Worm (Caenorhabditis elegans) whole organism, L2 larva: ENCODE measurements around the gene reps-1.

ENCODE experiments used
- C34F6.9 ChIP-seq: fragments of 150-350 bp; optimal IDR thresholded peaks from 2 replicates; lab custom pipeline; 2014; ENCODE audit warnings: missing biosample characterization, missing genetic modification characterization
- F13H6.1 ChIP-seq: sonication (generic microtip); optimal IDR thresholded peaks from 2 replicates; lab custom pipeline; 2016; ENCODE audit warnings: missing genetic modification characterization, missing compliant biosample characterization
- R02D3.7 ChIP-seq: fragments of 150-350 bp; optimal IDR thresholded peaks from 2 replicates; lab custom pipeline; 2014; ENCODE audit warnings: missing biosample characterization, missing genetic modification characterization
- Y55F3AM.14 ChIP-seq: fragments of 200-800 bp; sonication (Bioruptor generic); optimal IDR thresholded peaks from 2 replicates; lab custom pipeline; 2018; ENCODE audit warnings: mild to moderate bottlenecking, missing genetic modification characterization, missing compliant biosample characterization
- alr-1 ChIP-seq: fragments of 150-350 bp; optimal IDR thresholded peaks from 2 replicates; lab custom pipeline; 2014; ENCODE audit warnings: missing biosample characterization, missing genetic modification characterization
- aly-2 ChIP-seq: fragments of 150-350 bp; optimal IDR thresholded peaks from 2 replicates; lab custom pipeline; 2014; ENCODE audit warnings: missing biosample characterization, missing genetic modification characterization
- ama-1 ChIP-seq: fragments of 150-350 bp; optimal IDR thresholded peaks from 2 replicates; lab custom pipeline; 2018; ENCODE audit warnings: inconsistent platforms
- ceh-82 ChIP-seq: fragments of 150-350 bp; optimal IDR thresholded peaks from 2 replicates; lab custom pipeline; 2014; ENCODE audit warnings: missing biosample characterization, missing genetic modification characterization
- crh-2 ChIP-seq: sonication (generic microtip); optimal IDR thresholded peaks from 2 replicates; lab custom pipeline; 2017; ENCODE audit warnings: missing biosample characterization, missing genetic modification characterization
- dmd-4 ChIP-seq: sonication (generic microtip); optimal IDR thresholded peaks from 2 replicates; lab custom pipeline; 2017; ENCODE audit warnings: missing biosample characterization, missing genetic modification characterization
- egl-27 ChIP-seq: sonication (generic microtip); optimal IDR thresholded peaks from 3 replicates; lab custom pipeline; 2017; ENCODE audit warnings: missing biosample characterization, missing genetic modification reagents, missing genetic modification characterization
- elt-3 ChIP-seq: sonication (generic microtip); optimal IDR thresholded peaks from 2 replicates; lab custom pipeline; 2017; ENCODE audit warnings: missing biosample characterization, missing genetic modification characterization
- fos-1 ChIP-seq: fragments of 150-350 bp; optimal IDR thresholded peaks from 2 replicates; lab custom pipeline; 2014; ENCODE audit warnings: missing biosample characterization, missing genetic modification characterization
- lin-11 ChIP-seq: fragments of 150-350 bp; sonication (generic microtip); optimal IDR thresholded peaks from 2 replicates; lab custom pipeline; 2014; ENCODE audit warnings: missing biosample characterization, missing genetic modification characterization, inconsistent platforms, mixed read lengths
- lin-39 ChIP-seq: fragments of 150-350 bp; optimal IDR thresholded peaks from 2 replicates; lab custom pipeline; 2014; ENCODE audit warnings: missing biosample characterization, missing genetic modification reagents, missing genetic modification characterization
- lsy-2 ChIP-seq, 2 experiments: fragments of 150-350 bp in 1 of 2; sonication (generic microtip) in 1 of 2; optimal IDR thresholded peaks; 2 replicates each; lab custom pipeline; 2014 to 2017; ENCODE audit warnings: missing biosample characterization in 2 of 2, missing genetic modification characterization in 2 of 2
- mbf-1 ChIP-seq: sonication (generic microtip); optimal IDR thresholded peaks from 2 replicates; lab custom pipeline; 2017; ENCODE audit warnings: missing biosample characterization, missing genetic modification characterization
- mdl-1 ChIP-seq, 2 experiments: fragments of 150-350 bp in 1 of 2; sonication (generic microtip) in 1 of 2; optimal IDR thresholded peaks; 2 replicates each; lab custom pipeline; 2017; ENCODE audit warnings: missing biosample characterization in 2 of 2, missing genetic modification characterization in 2 of 2
- nhr-10 ChIP-seq: sonication (generic microtip); optimal IDR thresholded peaks from 2 replicates; lab custom pipeline; 2017; ENCODE audit warnings: missing biosample characterization, missing genetic modification characterization
- nhr-12 ChIP-seq: fragments of 150-350 bp; optimal IDR thresholded peaks from 2 replicates; lab custom pipeline; 2014; ENCODE audit warnings: missing biosample characterization, missing genetic modification characterization
- nhr-129 ChIP-seq: fragments of 150-350 bp; optimal IDR thresholded peaks from 2 replicates; lab custom pipeline; 2014; ENCODE audit warnings: missing biosample characterization, missing genetic modification characterization
- nhr-21 ChIP-seq: fragments of 150-350 bp; optimal IDR thresholded peaks from 2 replicates; lab custom pipeline; 2014; ENCODE audit warnings: missing biosample characterization, missing genetic modification characterization
- nhr-23 ChIP-seq: fragments of 150-350 bp; optimal IDR thresholded peaks from 2 replicates; lab custom pipeline; 2014; ENCODE audit warnings: missing biosample characterization, missing genetic modification reagents, missing genetic modification characterization
- nhr-237 ChIP-seq: fragments of 150-350 bp; optimal IDR thresholded peaks from 2 replicates; lab custom pipeline; 2014; ENCODE audit warnings: missing biosample characterization, missing genetic modification characterization
- nhr-25 ChIP-seq: fragments of 150-350 bp; sonication (generic microtip); optimal IDR thresholded peaks from 3 replicates; lab custom pipeline; 2014; ENCODE audit warnings: missing biosample characterization, missing genetic modification characterization
- nhr-6 ChIP-seq: fragments of 150-350 bp; optimal IDR thresholded peaks from 2 replicates; lab custom pipeline; 2014; ENCODE audit warnings: missing biosample characterization, missing genetic modification characterization
- skn-1 ChIP-seq: sonication (generic microtip); optimal IDR thresholded peaks from 2 replicates; lab custom pipeline; 2017; ENCODE audit warnings: missing biosample characterization, missing genetic modification characterization
- sma-3 ChIP-seq: sonication (generic microtip); optimal IDR thresholded peaks from 2 replicates; lab custom pipeline; 2016; ENCODE audit warnings: missing genetic modification reagents, missing genetic modification characterization, missing compliant biosample characterization
- snpc-4 ChIP-seq: fragments of 150-350 bp; optimal IDR thresholded peaks from 2 replicates; lab custom pipeline; 2014; ENCODE audit warnings: missing biosample characterization, missing genetic modification characterization
- unc-39 ChIP-seq: fragments of 150-350 bp; optimal IDR thresholded peaks from 2 replicates; lab custom pipeline; 2014; ENCODE audit warnings: missing biosample characterization, missing genetic modification characterization
- unc-55 ChIP-seq: fragments of 150-350 bp; sonication (generic microtip); optimal IDR thresholded peaks from 3 replicates; lab custom pipeline; 2014; ENCODE audit warnings: missing biosample characterization, missing genetic modification reagents, missing genetic modification characterization
- ztf-11 ChIP-seq: sonication (generic microtip); optimal IDR thresholded peaks from 2 replicates; lab custom pipeline; 2017; ENCODE audit warnings: missing biosample characterization, missing genetic modification characterization
- ztf-4 ChIP-seq: fragments of 150-350 bp; optimal IDR thresholded peaks from 2 replicates; lab custom pipeline; 2014; ENCODE audit warnings: missing biosample characterization, missing genetic modification characterization

reps-1 gene

ce11 chrV:18998045-18998444 lies 7.7 kb upstream of the reps-1 start, which contains the start of gene tgt-2:
tgt-2 (plus strand) TSS chrV:18998345.
- no peak for TF ChIP-seq ztf-11 (tag; lab: Kevin White, UChicago)
- TF ChIP-seq ama-1 (lab: Kevin White, UChicago): no peak
- TF ChIP-seq mbf-1: no peak
- no peak for TF ChIP-seq Y55F3AM.14 (GFP tag; lab: Kevin White, UChicago)
- no peak for TF ChIP-seq crh-2
- no peak for TF ChIP-seq lin-11 (tag; lab: Kevin White, UChicago)
- no peak for TF ChIP-seq unc-39 (tag; lab: Kevin White, UChicago)
- no peak for TF ChIP-seq lsy-2 (tag; optimal IDR thresholded peaks at IDR 0.05; lab: Kevin White, UChicago)
- no peak for TF ChIP-seq F13H6.1 (tag; lab: Kevin White, UChicago)
- TF ChIP-seq nhr-21: no peak
- no peak for TF ChIP-seq skn-1 (tag; lab: Kevin White, UChicago)

- TF ChIP-seq skn-1 (tag; lab: Kevin White, UChicago) (no peak), nhr-129 (tag; lab: Kevin White, UChicago) (no peak), elt-3 (tag; lab: Kevin White, UChicago) (no peak), C34F6.9 (no peak), ztf-4 (tag; lab: Kevin White, UChicago) (no peak), crh-2 (no peak), nhr-6 (tag; lab: Kevin White, UChicago) (no peak), snpc-4 (tag; lab: Kevin White, UChicago) (no peak), nhr-21 (no peak), R02D3.7 (tag; lab: Kevin White, UChicago) (no peak), lsy-2 (tag; optimal IDR thresholded peaks at IDR 0.05; lab: Kevin White, UChicago) (no peak), alr-1 (no peak), nhr-237 (tag; lab: Kevin White, UChicago) (no peak), ama-1 (lab: Kevin White, UChicago) (no peak), nhr-23 (tag; lab: Kevin White, UChicago) (no peak), mbf-1 (no peak)
Observed at ce11 chrV:18993535-18993990, 3.3 kb upstream of the reps-1 start, which contains the start of gene gtf-2F2. gtf-2F2 (plus strand) TSS chrV:18993940.

- no peak for TF ChIP-seq ztf-11 (tag; lab: Kevin White, UChicago)
- no peak for TF ChIP-seq nhr-10 (tag; lab: Kevin White, UChicago)
- no peak for TF ChIP-seq ceh-82 (tag; lab: Kevin White, UChicago)
- no peak for TF ChIP-seq nhr-129 (tag; lab: Kevin White, UChicago)
- TF ChIP-seq R02D3.7 (tag; lab: Kevin White, UChicago): no peak
- TF ChIP-seq C34F6.9: no peak
- TF ChIP-seq lsy-2 (tag; optimal IDR thresholded peaks at IDR 0.05; lab: Kevin White, UChicago): no peak
- no peak for TF ChIP-seq unc-55 (GFP tag; lab: Kevin White, UChicago)
- TF ChIP-seq lin-11 (tag; lab: Kevin White, UChicago): no peak
- TF ChIP-seq mdl-1 (tag; optimal IDR thresholded peaks at IDR 0.05; lab: Kevin White, UChicago): no peak
- TF ChIP-seq ama-1 (lab: Kevin White, UChicago): no peak
- TF ChIP-seq nhr-25 (tag; lab: Kevin White, UChicago): no peak
- TF ChIP-seq egl-27 (tag; lab: Kevin White, UChicago): no peak
Observed at ce11 chrV:18993017-18993416, 2.7 kb upstream of the reps-1 start.

- TF ChIP-seq sma-3 (GFP tag; lab: Kevin White, UChicago) (no peak), lin-11 (tag; lab: Kevin White, UChicago) (no peak), elt-3 (tag; lab: Kevin White, UChicago) (no peak), nhr-21 (no peak), ceh-82 (tag; lab: Kevin White, UChicago) (no peak), alr-1 (no peak), nhr-12 (tag; lab: Kevin White, UChicago) (no peak), lin-39 (tag; lab: Kevin White, UChicago) (no peak), C34F6.9 (no peak), dmd-4 (tag; lab: Kevin White, UChicago) (no peak), fos-1 (no peak), nhr-129 (tag; lab: Kevin White, UChicago) (no peak), nhr-25 (tag; lab: Kevin White, UChicago) (no peak), mdl-1 (tag; optimal IDR thresholded peaks at IDR 0.05; lab: Kevin White, UChicago) (no peak), F13H6.1 (tag; lab: Kevin White, UChicago) (no peak), nhr-10 (tag; lab: Kevin White, UChicago) (no peak)
Observed at ce11 chrV:18990958-18991357, 658 bp upstream of the reps-1 start.

ce11 chrV:18986103-18986502 lies 4.2 kb downstream of the reps-1 start:
- TF ChIP-seq aly-2 (tag; lab: Kevin White, UChicago): no peak
- TF ChIP-seq ama-1 (lab: Kevin White, UChicago): no peak
- TF ChIP-seq Y55F3AM.14 (GFP tag; lab: Kevin White, UChicago): no peak
- TF ChIP-seq, all 48 proteins: peak for 0
